Fruit fly (Drosophila melanogaster) whole organism, prepupa: Measurements from ENCODE around the gene Blos2.

ENCODE experiments used
- CG10631 ChIP-seq: fragments of 200-800 bp; sonication (Bioruptor generic); optimal IDR thresholded peaks from 2 replicates; lab custom pipeline; 2016; ENCODE audit warnings: missing biosample characterization, missing genetic modification characterization
- CG11294 ChIP-seq: fragments of 200-800 bp; sonication (Bioruptor generic); IDR thresholded peaks from 2 replicates; pipeline ENCODE4 v1.3.6; 2022; ENCODE audit warnings: missing biosample characterization, missing genetic modification characterization
- CG15336 ChIP-seq: fragments of 200-800 bp; sonication (Bioruptor generic); IDR thresholded peaks from 2 replicates; pipeline ENCODE4 v1.3.6; 2022; ENCODE audit warnings: missing biosample characterization, missing genetic modification characterization
- CG16779 ChIP-seq: fragments of 200-800 bp; sonication (Bioruptor generic); optimal IDR thresholded peaks from 3 replicates; lab custom pipeline; 2017; ENCODE audit warnings: missing biosample characterization, mild to moderate bottlenecking, missing genetic modification characterization
- CG31627 ChIP-seq: fragments of 200-800 bp; sonication (Bioruptor generic); optimal IDR thresholded peaks from 3 replicates; lab custom pipeline; 2016; ENCODE audit warnings: missing biosample characterization, missing genetic modification characterization
- CG32006 ChIP-seq: fragments of 200-800 bp; sonication (Bioruptor generic); optimal IDR thresholded peaks from 3 replicates; lab custom pipeline; 2017; ENCODE audit warnings: missing biosample characterization, mild to moderate bottlenecking, missing genetic modification characterization
- CG34406 ChIP-seq: fragments of 200-800 bp; sonication (Bioruptor generic); optimal IDR thresholded peaks from 3 replicates; lab custom pipeline; 2016; ENCODE audit warnings: missing biosample characterization, missing genetic modification characterization
- CG3919 ChIP-seq: fragments of 200-800 bp; sonication (Bioruptor generic); optimal IDR thresholded peaks from 3 replicates; lab custom pipeline; 2016; ENCODE audit warnings: missing biosample characterization, missing genetic modification characterization
- CG4318 ChIP-seq: fragments of 200-800 bp; sonication (Bioruptor generic); optimal IDR thresholded peaks from 3 replicates; lab custom pipeline; 2017; ENCODE audit warnings: missing biosample characterization, mild to moderate bottlenecking, missing genetic modification characterization
- CG6163 ChIP-seq: fragments of 200-800 bp; sonication (Bioruptor generic); IDR thresholded peaks from 3 replicates; pipeline ENCODE4 v1.3.6; 2022; ENCODE audit warnings: missing biosample characterization, missing genetic modification characterization
- CG6276 ChIP-seq: fragments of 200-800 bp; sonication (Bioruptor generic); optimal IDR thresholded peaks from 2 replicates; lab custom pipeline; 2017; ENCODE audit warnings: missing biosample characterization, mild to moderate bottlenecking, missing genetic modification characterization
- CG7368 ChIP-seq: fragments of 200-800 bp; sonication (Bioruptor generic); optimal IDR thresholded peaks from 3 replicates; lab custom pipeline; 2016; ENCODE audit warnings: missing biosample characterization, missing genetic modification characterization
- CG8119 ChIP-seq: fragments of 200-800 bp; sonication (Bioruptor generic); IDR thresholded peaks from 3 replicates; pipeline ENCODE4 v1.3.6; 2022; ENCODE audit warnings: missing biosample characterization, missing genetic modification characterization
- CG9139 ChIP-seq: fragments of 200-800 bp; sonication (Bioruptor generic); optimal IDR thresholded peaks from 3 replicates; lab custom pipeline; 2017; ENCODE audit warnings: missing biosample characterization, mild to moderate bottlenecking, missing genetic modification characterization
- Eip78C ChIP-seq: fragments of 200-800 bp; sonication (Bioruptor generic); peaks from one replicate; lab custom pipeline; 2016; ENCODE audit warnings: missing biosample characterization, missing genetic modification characterization
- Ets21C ChIP-seq: fragments of 200-800 bp; sonication (Bioruptor generic); optimal IDR thresholded peaks from 3 replicates; lab custom pipeline; 2016; ENCODE audit warnings: missing biosample characterization, missing genetic modification characterization
- Ets96B ChIP-seq: fragments of 200-800 bp; optimal IDR thresholded peaks from 2 replicates; lab custom pipeline; 2019; ENCODE audit warnings: missing biosample characterization, mild to moderate bottlenecking, missing genetic modification characterization, moderate library complexity
- Gug ChIP-seq: fragments of 200-800 bp; sonication (Bioruptor generic); IDR thresholded peaks from 2 replicates; pipeline ENCODE4 v1.3.6; 2022; ENCODE audit warnings: missing biosample characterization, missing genetic modification characterization
- Hr4 ChIP-seq: fragments of 200-800 bp; sonication (Bioruptor generic); optimal IDR thresholded peaks from 3 replicates; lab custom pipeline; 2016; ENCODE audit warnings: missing biosample characterization, missing genetic modification characterization
- Lpt ChIP-seq: fragments of 200-800 bp; sonication (Bioruptor generic); optimal IDR thresholded peaks from 3 replicates; lab custom pipeline; 2016; ENCODE audit warnings: missing biosample characterization, missing genetic modification characterization
- Met ChIP-seq: fragments of 200-800 bp; sonication (Bioruptor generic); optimal IDR thresholded peaks from 3 replicates; lab custom pipeline; 2016; ENCODE audit warnings: missing biosample characterization, missing genetic modification characterization
- Smox ChIP-seq: fragments of 200-800 bp; sonication (Bioruptor generic); optimal IDR thresholded peaks from 3 replicates; lab custom pipeline; 2016; ENCODE audit warnings: missing biosample characterization, missing genetic modification characterization
- Sox102F ChIP-seq: fragments of 200-800 bp; sonication (Bioruptor generic); optimal IDR thresholded peaks from 2 replicates; lab custom pipeline; 2016; ENCODE audit warnings: missing biosample characterization, mild to moderate bottlenecking, missing genetic modification characterization
- dac ChIP-seq: fragments of 200-800 bp; sonication (Bioruptor generic); optimal IDR thresholded peaks from 2 replicates; lab custom pipeline; 2017; ENCODE audit warnings: missing biosample characterization, mild to moderate bottlenecking, missing genetic modification characterization
- eg ChIP-seq: fragments of 200-800 bp; sonication (Bioruptor generic); IDR thresholded peaks from 3 replicates; pipeline ENCODE4 v1.3.6; 2022; ENCODE audit warnings: missing biosample characterization, missing genetic modification characterization
- esn ChIP-seq: fragments of 200-800 bp; sonication (Bioruptor generic); optimal IDR thresholded peaks from 2 replicates; lab custom pipeline; 2016; ENCODE audit warnings: missing biosample characterization, mild to moderate bottlenecking, missing genetic modification characterization, moderate library complexity
- fkh ChIP-seq: fragments of 200-800 bp; sonication (Bioruptor generic); optimal IDR thresholded peaks from 3 replicates; lab custom pipeline; 2017; ENCODE audit warnings: missing biosample characterization, mild to moderate bottlenecking, missing genetic modification characterization, moderate library complexity
- lz ChIP-seq: fragments of 200-800 bp; sonication (Bioruptor generic); optimal IDR thresholded peaks from 3 replicates; lab custom pipeline; 2016; ENCODE audit warnings: missing biosample characterization, missing genetic modification characterization
- pdm3 ChIP-seq: fragments of 200-800 bp; sonication (Bioruptor generic); optimal IDR thresholded peaks from 3 replicates; lab custom pipeline; 2016; ENCODE audit warnings: missing biosample characterization, missing genetic modification characterization
- salr ChIP-seq, 2 experiments: fragments of 200-800 bp; sonication (Bioruptor generic); optimal IDR thresholded peaks; 3 replicates each; lab custom pipeline; 2016 to 2018; ENCODE audit warnings: missing biosample characterization in 2 of 2, missing genetic modification characterization in 2 of 2, mild to moderate bottlenecking in 1 of 2
- spab ChIP-seq: fragments of 200-800 bp; sonication (Bioruptor generic); optimal IDR thresholded peaks from 2 replicates; lab custom pipeline; 2017; ENCODE audit warnings: missing biosample characterization, mild to moderate bottlenecking, missing genetic modification characterization, missing genetic modification reagents
- ss ChIP-seq, 2 experiments: fragments of 200-800 bp; sonication (Bioruptor generic); optimal IDR thresholded peaks; 2 replicates in 1 of 2; 3 replicates in 1 of 2; lab custom pipeline; 2017 to 2018; ENCODE audit warnings: mild to moderate bottlenecking in 2 of 2, missing biosample characterization in 2 of 2, missing genetic modification characterization in 2 of 2, moderate library complexity in 1 of 2
- svp ChIP-seq: fragments of 200-800 bp; sonication (Bioruptor generic); peaks from one replicate; lab custom pipeline; 2016; ENCODE audit warnings: missing biosample characterization, missing genetic modification characterization

Blos2 gene

DNA sequence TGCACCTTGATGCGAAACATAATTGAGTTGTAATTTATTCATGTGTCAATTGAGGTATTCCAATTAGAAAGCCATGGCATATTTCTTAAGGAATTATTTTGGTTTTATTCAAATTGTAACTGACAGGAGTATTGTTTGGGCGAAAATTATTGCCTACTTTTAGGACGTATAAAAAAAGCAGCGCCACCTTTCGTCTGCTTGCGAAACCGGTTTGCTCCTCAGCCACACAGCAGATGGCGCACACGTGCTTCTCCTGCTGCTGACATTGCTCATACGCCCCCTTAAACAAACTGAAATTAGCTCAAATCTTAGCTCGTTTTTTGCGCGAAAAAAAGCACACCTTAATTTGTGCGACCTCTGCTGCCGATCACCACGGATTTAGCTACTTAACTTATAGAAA is 13.5 kb upstream of the Blos2 start (continued):
- peak; percentile 75 for TF ChIP-seq lz (GFP tag; lab: Kevin White, UChicago)
- TF ChIP-seq CG4318 (GFP tag; lab: Kevin White, UChicago) = no peak
- no peak for TF ChIP-seq ss (GFP tag; optimal IDR thresholded peaks at IDR 0.05; lab: Kevin White, UChicago)
- peak; percentile 67 for TF ChIP-seq Met (GFP tag; lab: Kevin White, UChicago)
- no peak; the same call in 1 of the 2 replicates for TF ChIP-seq CG11294
- peak; percentile 37 for TF ChIP-seq Smox (GFP tag; lab: Kevin White, UChicago)
- TF ChIP-seq pdm3 = peak; percentile 69
- TF ChIP-seq, all 60 proteins: peak for 34

dm6 chr3L:11049414-11049813 is 12.0 kb upstream of the Blos2 start:
- TF ChIP-seq CG7368 (GFP tag; lab: Kevin White, UChicago) (no peak), fkh (GFP tag; lab: Kevin White, UChicago) (peak; percentile 79)

dm6 chr3L:11051271-11051670 is 10.1 kb upstream of the Blos2 start, which contains the start of gene CG43693:
Gene CG43693, minus strand, starts transcription at chr3L:11051371.
- no peak for TF ChIP-seq Gug (GFP tag; lab: Robert Waterston, UW)

- TF ChIP-seq CG8119 (GFP tag; lab: Robert Waterston, UW) (peak; percentile 64), CG11294 (0 out of 2 replicates have a peak, but pooled peaks have one; percentile 7), Ets21C (GFP tag; lab: Kevin White, UChicago) (no peak), eg (GFP tag; lab: Robert Waterston, UW) (peak; percentile 74), pdm3 (no peak), Ets96B (tag; lab: Kevin White, UChicago) (no peak), lz (GFP tag; lab: Kevin White, UChicago) (no peak), CG6163 (GFP tag; lab: Robert Waterston, UW) (peak; percentile 71; the same call in 2 of the 3 replicates), CG9139 (no peak), Hr4 (GFP tag; lab: Kevin White, UChicago) (no peak), Sox102F (no peak), salr (GFP tag; optimal IDR thresholded peaks at IDR 0.05; lab: Kevin White, UChicago) (no peak), spab (GFP tag; lab: Kevin White, UChicago) (no peak), Gug (GFP tag; lab: Robert Waterston, UW) (peak; percentile 24; the same call in 1 of the 2 replicates), dac (GFP tag; lab: Kevin White, UChicago) (peak; percentile 17), Lpt (peak; percentile 18), CG15336 (GFP tag; lab: Robert Waterston, UW) (peak; percentile 69), CG10631 (no peak), CG34406 (GFP tag; lab: Kevin White, UChicago) (no peak), CG3919 (GFP tag; lab: Kevin White, UChicago) (peak; percentile 12), esn (no peak), Eip78C (peak; percentile 47), CG6276 (GFP tag; lab: Kevin White, UChicago) (peak; percentile 75), ss (GFP tag; optimal IDR thresholded peaks at IDR 0.05; lab: Kevin White, UChicago) (no peak), CG32006 (GFP tag; lab: Kevin White, UChicago) (peak; percentile 15), CG16779 (tag; lab: Kevin White, UChicago) (peak; percentile 29)
Measured at dm6 chr3L:11052760-11053259, 8.6 kb upstream of the Blos2 start.

DNA sequence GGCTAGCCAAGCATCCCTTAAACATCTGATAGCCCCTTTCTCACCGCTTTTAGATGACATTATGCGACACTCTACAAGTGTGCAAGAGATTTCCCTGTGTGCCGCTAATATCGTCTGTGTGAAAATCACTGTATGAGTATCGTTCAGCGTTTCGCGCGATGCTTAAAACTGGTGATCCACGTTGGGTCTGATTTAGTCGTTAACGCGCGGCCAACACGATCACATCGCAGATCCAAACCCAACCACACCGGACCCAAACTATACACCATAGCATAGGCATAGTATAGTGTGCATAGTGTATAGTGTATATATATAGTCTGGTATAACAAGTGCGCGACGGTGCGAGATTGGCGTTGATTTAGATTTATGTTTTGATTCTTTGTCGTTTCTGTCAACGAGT is 7.5 kb upstream of the Blos2 start, which contains the start of gene CG7888:
CG7888 (plus strand) TSS at position 193 of the 400 bp plus-strand sequence.
- TF ChIP-seq fkh (GFP tag; lab: Kevin White, UChicago) (no peak), CG15336 (GFP tag; lab: Robert Waterston, UW) (0 out of 2 replicates have a peak, but pooled peaks have one; percentile 11)

- TF ChIP-seq CG31627 (GFP tag; lab: Kevin White, UChicago) (no peak), svp (GFP tag; lab: Kevin White, UChicago) (no peak), fkh (GFP tag; lab: Kevin White, UChicago) (peak; percentile 5), Eip78C (peak; percentile 32), ss (GFP tag; optimal IDR thresholded peaks at IDR 0.05; lab: Kevin White, UChicago) (no peak)
Measured at dm6 chr3L:11062441-11062840, 1.1 kb downstream of the Blos2 start, which contains the start of gene CG32069. Gene CG32069, minus strand, starts transcription at chr3L:11062614.
